Worm (Caenorhabditis elegans) whole organism, late embryonic: ENCODE results near the gene K09E4.4.

Source experiments
- C08G9.2 ChIP-seq: sonication (generic microtip); optimal IDR thresholded peaks from 2 replicates; lab custom pipeline; 2016; ENCODE audit warnings: mild to moderate bottlenecking, missing genetic modification characterization, moderate library complexity, missing compliant biosample characterization
- C38D4.7 ChIP-seq: fragments of 200-800 bp; sonication (Bioruptor generic); optimal IDR thresholded peaks from 2 replicates; lab custom pipeline; 2018; ENCODE audit warnings: mild to moderate bottlenecking, missing genetic modification characterization, moderate library complexity, missing compliant biosample characterization
- F13H6.1 ChIP-seq: sonication (generic microtip); optimal IDR thresholded peaks from 2 replicates; lab custom pipeline; 2016; ENCODE audit warnings: missing genetic modification characterization, missing compliant biosample characterization
- T23F11.4 ChIP-seq: fragments of 200-800 bp; sonication (Bioruptor generic); optimal IDR thresholded peaks from 2 replicates; lab custom pipeline; 2018; ENCODE audit warnings: mild to moderate bottlenecking, missing genetic modification characterization, missing compliant biosample characterization
- Y22D7AL.16 ChIP-seq: sonication (generic microtip); optimal IDR thresholded peaks from 2 replicates; lab custom pipeline; 2016; ENCODE audit warnings: missing genetic modification characterization, missing compliant biosample characterization
- ahr-1 ChIP-seq: sonication (generic microtip); optimal IDR thresholded peaks from 2 replicates; lab custom pipeline; 2016; ENCODE audit warnings: missing genetic modification characterization, missing compliant biosample characterization
- ceh-14 ChIP-seq: sonication (generic microtip); optimal IDR thresholded peaks from 2 replicates; lab custom pipeline; 2016; ENCODE audit warnings: missing genotype, missing genetic modification characterization, missing compliant biosample characterization
- ceh-19 ChIP-seq: fragments of 200-800 bp; sonication (Bioruptor generic); optimal IDR thresholded peaks from 2 replicates; lab custom pipeline; 2018; ENCODE audit warnings: mild to moderate bottlenecking, missing genetic modification characterization, missing compliant biosample characterization
- ceh-2 ChIP-seq: sonication (generic microtip); optimal IDR thresholded peaks from 2 replicates; lab custom pipeline; 2016; ENCODE audit warnings: missing genotype, missing genetic modification characterization, missing compliant biosample characterization
- ceh-22 ChIP-seq: sonication (generic microtip); optimal IDR thresholded peaks from 2 replicates; lab custom pipeline; 2017; ENCODE audit warnings: missing biosample characterization, missing genetic modification characterization
- ceh-30 ChIP-seq: fragments of 150-350 bp; optimal IDR thresholded peaks from 2 replicates; lab custom pipeline; 2014; ENCODE audit warnings: missing biosample characterization, missing genetic modification characterization
- ceh-31 ChIP-seq: sonication (generic microtip); optimal IDR thresholded peaks from 2 replicates; lab custom pipeline; 2016; ENCODE audit warnings: missing genetic modification characterization, missing compliant biosample characterization
- ceh-45 ChIP-seq: fragments of 200-800 bp; sonication (Bioruptor generic); IDR thresholded peaks from 2 replicates; pipeline ENCODE4 v1.3.6; 2022; ENCODE audit warnings: missing genetic modification reagents, missing genetic modification characterization, missing compliant biosample characterization
- ceh-48 ChIP-seq: sonication (generic microtip); optimal IDR thresholded peaks from 2 replicates; lab custom pipeline; 2016; ENCODE audit warnings: missing genetic modification characterization, inconsistent platforms, missing compliant biosample characterization
- ceh-6 ChIP-seq: fragments of 200-800 bp; sonication (Bioruptor generic); optimal IDR thresholded peaks from 2 replicates; lab custom pipeline; 2018; ENCODE audit warnings: mild to moderate bottlenecking, missing genetic modification characterization, missing compliant biosample characterization
- che-1 ChIP-seq: sonication (generic microtip); optimal IDR thresholded peaks from 2 replicates; lab custom pipeline; 2016; ENCODE audit warnings: mild to moderate bottlenecking, missing genetic modification characterization, missing compliant biosample characterization
- dmd-4 ChIP-seq: sonication (generic microtip); optimal IDR thresholded peaks from 2 replicates; lab custom pipeline; 2016; ENCODE audit warnings: borderline replicate concordance, missing genetic modification characterization, missing compliant biosample characterization
- elt-2 ChIP-seq: sonication (generic microtip); optimal IDR thresholded peaks from 2 replicates; lab custom pipeline; 2016; ENCODE audit warnings: missing genetic modification reagents, missing genetic modification characterization, missing compliant biosample characterization
- ets-4 ChIP-seq: sonication (generic microtip); optimal IDR thresholded peaks from 2 replicates; lab custom pipeline; 2016; ENCODE audit warnings: missing genetic modification characterization, missing compliant biosample characterization
- eyg-1 ChIP-seq: sonication (generic microtip); optimal IDR thresholded peaks from 2 replicates; lab custom pipeline; 2016; ENCODE audit warnings: missing genotype, missing genetic modification characterization, missing compliant biosample characterization
- fax-1 ChIP-seq: sonication (generic microtip); optimal IDR thresholded peaks from 2 replicates; lab custom pipeline; 2016; ENCODE audit warnings: missing genotype, missing genetic modification characterization, missing compliant biosample characterization
- fkh-10 ChIP-seq: fragments of 150-350 bp; optimal IDR thresholded peaks from 2 replicates; lab custom pipeline; 2014; ENCODE audit warnings: missing biosample characterization, missing genetic modification reagents, missing genetic modification characterization
- fkh-6 ChIP-seq: sonication (generic microtip); optimal IDR thresholded peaks from 2 replicates; lab custom pipeline; 2016; ENCODE audit warnings: missing genetic modification characterization, missing compliant biosample characterization
- hlh-13 ChIP-seq: fragments of 200-800 bp; sonication (Bioruptor generic); optimal IDR thresholded peaks from 2 replicates; lab custom pipeline; 2018; ENCODE audit warnings: mild to moderate bottlenecking, missing genetic modification characterization, missing compliant biosample characterization
- hlh-8 ChIP-seq: sonication (generic microtip); optimal IDR thresholded peaks from 2 replicates; lab custom pipeline; 2016; ENCODE audit warnings: missing genotype, missing genetic modification characterization, missing compliant biosample characterization
- lin-11 ChIP-seq: fragments of 200-800 bp; sonication (Bioruptor generic); optimal IDR thresholded peaks from 2 replicates; lab custom pipeline; 2018; ENCODE audit warnings: mild to moderate bottlenecking, missing genetic modification characterization, missing compliant biosample characterization
- madf-2 ChIP-seq: sonication (generic microtip); optimal IDR thresholded peaks from 2 replicates; lab custom pipeline; 2017; ENCODE audit warnings: missing genetic modification characterization, missing compliant biosample characterization
- nhr-232 ChIP-seq: sonication (generic microtip); optimal IDR thresholded peaks from 2 replicates; lab custom pipeline; 2016; ENCODE audit warnings: missing genetic modification characterization, missing compliant biosample characterization
- odd-2 ChIP-seq: sonication (generic microtip); optimal IDR thresholded peaks from 2 replicates; lab custom pipeline; 2017; ENCODE audit warnings: antibody characterized with exemption, mild to moderate bottlenecking, missing genetic modification characterization, missing compliant biosample characterization
- pag-3 ChIP-seq: sonication (generic microtip); optimal IDR thresholded peaks from 2 replicates; lab custom pipeline; 2016; ENCODE audit warnings: missing compliant biosample characterization, missing genetic modification characterization, borderline replicate concordance
- pat-9 ChIP-seq: fragments of 200-800 bp; sonication (Bioruptor generic); optimal IDR thresholded peaks from 2 replicates; lab custom pipeline; 2018; ENCODE audit warnings: mild to moderate bottlenecking, missing genetic modification characterization, moderate library complexity, missing compliant biosample characterization
- pha-2 ChIP-seq: sonication (generic microtip); optimal IDR thresholded peaks from 2 replicates; lab custom pipeline; 2017; ENCODE audit warnings: mild to moderate bottlenecking, missing genetic modification characterization, missing compliant biosample characterization
- pqm-1 ChIP-seq: sonication (generic microtip); optimal IDR thresholded peaks from 2 replicates; lab custom pipeline; 2016; ENCODE audit warnings: missing genetic modification characterization, missing compliant biosample characterization
- pros-1 ChIP-seq: fragments of 150-350 bp; optimal IDR thresholded peaks from 2 replicates; lab custom pipeline; 2014; ENCODE audit warnings: missing biosample characterization, missing genetic modification reagents, missing genetic modification characterization
- sox-2 ChIP-seq: fragments of 200-800 bp; sonication (Bioruptor generic); IDR thresholded peaks from 2 replicates; pipeline ENCODE4 v1.3.6; 2022; ENCODE audit warnings: missing genetic modification reagents, missing genetic modification characterization, missing compliant biosample characterization
- syd-9 ChIP-seq: sonication (generic microtip); optimal IDR thresholded peaks from 2 replicates; lab custom pipeline; 2016; ENCODE audit warnings: mild to moderate bottlenecking, missing genetic modification characterization, moderate library complexity, missing compliant biosample characterization
- ttx-3 ChIP-seq: sonication (generic microtip); optimal IDR thresholded peaks from 2 replicates; lab custom pipeline; 2016; ENCODE audit warnings: missing genetic modification reagents, missing genetic modification characterization, missing compliant biosample characterization
- unc-3 ChIP-seq, 2 experiments: fragments of 200-800 bp in 1 of 2; sonication (Bioruptor generic) in 1 of 2; sonication (generic microtip) in 1 of 2; conservative IDR thresholded peaks in 1 of 2; optimal IDR thresholded peaks in 1 of 2; 2 replicates each; pipeline versions ENCODE4 v1.3.6 to Lab custom; 2016 to 2022; ENCODE audit warnings: missing compliant biosample characterization in 2 of 2, missing genetic modification characterization in 2 of 2, missing genetic modification reagents in 1 of 2
- unc-42 ChIP-seq: sonication (generic microtip); optimal IDR thresholded peaks from 2 replicates; lab custom pipeline; 2016; ENCODE audit warnings: missing genotype, missing genetic modification characterization, missing compliant biosample characterization
- unc-55 ChIP-seq: sonication (generic microtip); optimal IDR thresholded peaks from 2 replicates; lab custom pipeline; 2017; ENCODE audit warnings: missing biosample characterization, missing genetic modification reagents, missing genetic modification characterization
- unc-86 ChIP-seq: sonication (generic microtip); optimal IDR thresholded peaks from 2 replicates; lab custom pipeline; 2016; ENCODE audit warnings: missing genetic modification characterization, missing compliant biosample characterization
- ztf-16 ChIP-seq: sonication (generic microtip); optimal IDR thresholded peaks from 2 replicates; lab custom pipeline; 2017; ENCODE audit warnings: missing genetic modification characterization, missing compliant biosample characterization

K09E4.4 gene

ce11 chrII:14112842-14113241 lies 9.1 kb downstream of the K09E4.4 start:
- TF ChIP-seq hlh-13 (GFP tag; lab: Kevin White, UChicago) (no peak), C38D4.7 (GFP tag; lab: Kevin White, UChicago) (no peak), pha-2 (tag; lab: Kevin White, UChicago) (no peak), pat-9 (tag; lab: Kevin White, UChicago) (no peak), ceh-31 (no peak), pag-3 (tag; lab: Kevin White, UChicago) (no peak), dmd-4 (tag; lab: Kevin White, UChicago) (no peak), fkh-10 (no peak), ceh-14 (tag; lab: Kevin White, UChicago) (no peak), unc-55 (no peak), fax-1 (tag; lab: Kevin White, UChicago) (no peak), fkh-6 (tag; lab: Kevin White, UChicago) (no peak), syd-9 (tag; lab: Kevin White, UChicago) (no peak), ahr-1 (tag; lab: Kevin White, UChicago) (no peak), eyg-1 (no peak), unc-42 (no peak), elt-2 (no peak)

ce11 chrII:14109184-14109664 lies 12.7 kb downstream of the K09E4.4 start, which contains the start of gene cpg-7:
cpg-7 (minus strand) TSS chrII:14109234.
- TF ChIP-seq C08G9.2 (tag; lab: Kevin White, UChicago), result no peak
- no peak for TF ChIP-seq fkh-10
- TF ChIP-seq madf-2 (tag; lab: Kevin White, UChicago), result no peak
- no peak for TF ChIP-seq ceh-30 (tag; lab: Kevin White, UChicago)
- no peak for TF ChIP-seq ceh-48
- no peak for TF ChIP-seq T23F11.4 (GFP tag; lab: Kevin White, UChicago)
- TF ChIP-seq ceh-6 (GFP tag; lab: Kevin White, UChicago), result no peak
- no peak for TF ChIP-seq unc-3 (GFP tag; conservative IDR thresholded peaks at IDR 0.05; lab: Robert Waterston, UW)
- TF ChIP-seq unc-3 (tag; optimal IDR thresholded peaks at IDR 0.05; lab: Kevin White, UChicago), result no peak
- no peak for TF ChIP-seq pat-9 (tag; lab: Kevin White, UChicago)
- TF ChIP-seq F13H6.1, result no peak
- TF ChIP-seq pros-1, result no peak
- TF ChIP-seq ztf-16, result no peak
- no peak for TF ChIP-seq sox-2
- TF ChIP-seq ahr-1 (tag; lab: Kevin White, UChicago), result no peak

- TF ChIP-seq che-1 (tag; lab: Kevin White, UChicago) (no peak), ttx-3 (tag; lab: Kevin White, UChicago) (no peak)
Observed at ce11 chrII:14106164-14106563, 15.8 kb downstream of the K09E4.4 start.

ce11 chrII:14104470-14104869 lies 17.5 kb downstream of the K09E4.4 start, which contains the start of gene gur-4:
gur-4 (plus strand) TSS chrII:14104770.
- TF ChIP-seq unc-3 (GFP tag; conservative IDR thresholded peaks at IDR 0.05; lab: Robert Waterston, UW) (no peak), unc-3 (tag; optimal IDR thresholded peaks at IDR 0.05; lab: Kevin White, UChicago) (no peak), pqm-1 (no peak), dmd-4 (tag; lab: Kevin White, UChicago) (no peak), ceh-22 (tag; lab: Kevin White, UChicago) (no peak), hlh-8 (no peak), ceh-19 (GFP tag; lab: Kevin White, UChicago) (no peak), odd-2 (tag; lab: Kevin White, UChicago) (no peak), ztf-16 (no peak), unc-86 (tag; lab: Kevin White, UChicago) (no peak), nhr-232 (tag; lab: Kevin White, UChicago) (no peak), lin-11 (no peak), ceh-2 (tag; lab: Kevin White, UChicago) (no peak), pag-3 (tag; lab: Kevin White, UChicago) (no peak), Y22D7AL.16 (tag; lab: Kevin White, UChicago) (no peak), pat-9 (tag; lab: Kevin White, UChicago) (no peak), ceh-45 (GFP tag; lab: Robert Waterston, UW) (no peak), pha-2 (tag; lab: Kevin White, UChicago) (no peak), C08G9.2 (tag; lab: Kevin White, UChicago) (no peak), ets-4 (tag; lab: Kevin White, UChicago) (no peak), ttx-3 (tag; lab: Kevin White, UChicago) (no peak)
